Worm (Caenorhabditis elegans) whole organism, mixed stage, embryonic: Measurements from ENCODE around the gene frpr-21.
A peak's percentile ranks its signal among the peaks of the same experiment; 100 is the strongest.

ENCODE experiments used
- M03D4.4 ChIP-seq: sonication (generic microtip); optimal IDR thresholded peaks from 2 replicates; lab custom pipeline; 2017; ENCODE audit warnings: mild to moderate bottlenecking, missing genetic modification characterization, missing compliant biosample characterization
- blmp-1 ChIP-seq: fragments of 150-350 bp; optimal IDR thresholded peaks from 2 replicates; lab custom pipeline; 2014; ENCODE audit warnings: missing biosample characterization, missing genetic modification characterization
- ceh-39 ChIP-seq: fragments of 150-350 bp; optimal IDR thresholded peaks from 2 replicates; lab custom pipeline; 2014; ENCODE audit warnings: missing biosample characterization, missing genetic modification characterization
- ceh-43 ChIP-seq: fragments of 200-800 bp; sonication (Bioruptor generic); optimal IDR thresholded peaks from 2 replicates; lab custom pipeline; 2018; ENCODE audit warnings: mild to moderate bottlenecking, missing genetic modification characterization, moderate library complexity, missing compliant biosample characterization
- ceh-83 ChIP-seq: fragments of 200-800 bp; sonication (Bioruptor generic); optimal IDR thresholded peaks from 2 replicates; lab custom pipeline; 2018; ENCODE audit warnings: mild to moderate bottlenecking, missing genetic modification characterization, missing compliant biosample characterization
- ces-1 ChIP-seq: fragments of 150-350 bp; optimal IDR thresholded peaks from 2 replicates; lab custom pipeline; 2014; ENCODE audit warnings: missing biosample characterization, missing genetic modification reagents, missing genetic modification characterization
- cnd-1 ChIP-seq: fragments of 200-800 bp; sonication (Bioruptor generic); optimal IDR thresholded peaks from 2 replicates; lab custom pipeline; 2018; ENCODE audit warnings: mild to moderate bottlenecking, missing genetic modification characterization, missing compliant biosample characterization
- drap-1 ChIP-seq: fragments of 200-800 bp; sonication (Bioruptor generic); optimal IDR thresholded peaks from 3 replicates; lab custom pipeline; 2018; ENCODE audit warnings: mild to moderate bottlenecking, missing genetic modification characterization, missing compliant biosample characterization
- elt-3 ChIP-seq: fragments of 150-350 bp; optimal IDR thresholded peaks from 2 replicates; lab custom pipeline; 2014; ENCODE audit warnings: missing biosample characterization, missing genetic modification characterization
- flh-1 ChIP-seq: fragments of 200-800 bp; sonication (Bioruptor generic); optimal IDR thresholded peaks from 2 replicates; lab custom pipeline; 2018; ENCODE audit warnings: mild to moderate bottlenecking, missing genetic modification characterization, moderate library complexity, missing compliant biosample characterization
- ham-2 ChIP-seq: fragments of 200-800 bp; sonication (Bioruptor generic); optimal IDR thresholded peaks from 2 replicates; lab custom pipeline; 2018; ENCODE audit warnings: mild to moderate bottlenecking, missing genetic modification characterization, missing compliant biosample characterization
- hlh-1 ChIP-seq: fragments of 150-350 bp; optimal IDR thresholded peaks from 2 replicates; lab custom pipeline; 2014; ENCODE audit warnings: missing biosample characterization, missing genetic modification reagents, missing genetic modification characterization
- lin-13 ChIP-seq: fragments of 150-350 bp; optimal IDR thresholded peaks from 2 replicates; lab custom pipeline; 2014; ENCODE audit warnings: missing biosample characterization, missing genetic modification characterization
- lsy-2 ChIP-seq: fragments of 150-350 bp; optimal IDR thresholded peaks from 2 replicates; lab custom pipeline; 2014; ENCODE audit warnings: missing biosample characterization, missing genetic modification characterization
- mab-5 ChIP-seq: fragments of 150-350 bp; optimal IDR thresholded peaks from 2 replicates; lab custom pipeline; 2014; ENCODE audit warnings: missing biosample characterization, missing genetic modification characterization
- mep-1 ChIP-seq: fragments of 150-350 bp; optimal IDR thresholded peaks from 2 replicates; lab custom pipeline; 2017; ENCODE audit warnings: missing biosample characterization, missing genetic modification reagents, missing genetic modification characterization, inconsistent platforms
- mls-2 ChIP-seq: sonication (generic microtip); optimal IDR thresholded peaks from 2 replicates; lab custom pipeline; 2016; ENCODE audit warnings: mild to moderate bottlenecking, missing genetic modification characterization, moderate library complexity, missing compliant biosample characterization
- nhr-2 ChIP-seq: fragments of 150-350 bp; optimal IDR thresholded peaks from 2 replicates; lab custom pipeline; 2014; ENCODE audit warnings: missing biosample characterization, missing genetic modification characterization
- nhr-237 ChIP-seq: fragments of 150-350 bp; optimal IDR thresholded peaks from 2 replicates; lab custom pipeline; 2014; ENCODE audit warnings: missing biosample characterization, missing genetic modification characterization
- nhr-28 ChIP-seq: fragments of 150-350 bp; optimal IDR thresholded peaks from 2 replicates; lab custom pipeline; 2014; ENCODE audit warnings: missing biosample characterization, missing genetic modification characterization
- nhr-76 ChIP-seq: sonication (generic microtip); optimal IDR thresholded peaks from 2 replicates; lab custom pipeline; 2017; ENCODE audit warnings: missing biosample characterization, missing genetic modification characterization
- pha-4 ChIP-seq: fragments of 150-350 bp; optimal IDR thresholded peaks from 2 replicates; lab custom pipeline; 2018; ENCODE audit warnings: missing biosample characterization, missing genetic modification reagents, missing genetic modification characterization
- sem-2 ChIP-seq: fragments of 200-800 bp; sonication (Bioruptor generic); optimal IDR thresholded peaks from 2 replicates; lab custom pipeline; 2018; ENCODE audit warnings: mild to moderate bottlenecking, missing genetic modification characterization, missing compliant biosample characterization
- snpc-4 ChIP-seq: fragments of 150-350 bp; optimal IDR thresholded peaks from 2 replicates; lab custom pipeline; 2014; ENCODE audit warnings: missing biosample characterization, missing genetic modification characterization
- sptf-1 ChIP-seq: sonication (generic microtip); optimal IDR thresholded peaks from 2 replicates; lab custom pipeline; 2017; ENCODE audit warnings: mild to moderate bottlenecking, missing genetic modification characterization, moderate library complexity, missing compliant biosample characterization
- tbx-8 ChIP-seq: fragments of 200-800 bp; sonication (Bioruptor generic); optimal IDR thresholded peaks from 2 replicates; lab custom pipeline; 2018; ENCODE audit warnings: mild to moderate bottlenecking, missing genetic modification characterization, moderate library complexity, missing compliant biosample characterization
- unc-120 ChIP-seq: sonication (generic microtip); optimal IDR thresholded peaks from 2 replicates; lab custom pipeline; 2017; ENCODE audit warnings: missing genetic modification characterization, missing compliant biosample characterization; ENCODE audit not compliant: poor library complexity, severe bottlenecking
- unc-62 ChIP-seq: fragments of 150-350 bp; optimal IDR thresholded peaks from 2 replicates; lab custom pipeline; 2014; ENCODE audit warnings: missing biosample characterization, missing genetic modification reagents, missing genetic modification characterization
- zip-8 ChIP-seq: fragments of 150-350 bp; optimal IDR thresholded peaks from 2 replicates; lab custom pipeline; 2014; ENCODE audit warnings: missing biosample characterization, missing genetic modification characterization
- ztf-11 ChIP-seq: fragments of 150-350 bp; optimal IDR thresholded peaks from 2 replicates; lab custom pipeline; 2014; ENCODE audit warnings: missing biosample characterization, missing genetic modification characterization

The frpr-21 gene

DNA sequence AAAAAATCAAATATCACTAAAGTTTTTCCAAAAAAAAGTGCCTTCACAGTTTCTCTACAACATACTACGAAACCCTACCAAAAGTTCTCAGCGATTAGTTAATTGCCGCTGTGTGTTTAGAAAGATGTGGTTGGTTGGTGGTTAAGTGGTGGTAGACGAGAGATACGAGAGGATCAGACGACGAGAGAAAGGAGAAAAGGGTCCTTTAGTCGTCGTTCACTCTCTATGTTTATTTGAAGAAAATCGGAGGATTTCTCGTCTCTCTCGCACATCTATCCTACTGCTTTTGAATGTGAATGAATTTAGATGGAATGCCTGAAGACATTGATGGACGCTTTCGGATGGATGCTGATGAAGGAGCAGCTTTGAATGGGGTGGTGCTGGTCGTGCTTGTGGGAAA is 51.0 kb downstream of the frpr-21 start:
- TF ChIP-seq ztf-11 (tag; lab: Kevin White, UChicago) (no peak), nhr-237 (no peak), pha-4 (tag; lab: Kevin White, UChicago) (no peak), unc-120 (peak; percentile 14), ham-2 (no peak), sem-2 (GFP tag; lab: Kevin White, UChicago) (no peak), nhr-28 (tag; lab: Kevin White, UChicago) (no peak), cnd-1 (tag; lab: Kevin White, UChicago) (no peak), lin-13 (tag; lab: Kevin White, UChicago) (no peak), mep-1 (tag; lab: Kevin White, UChicago) (no peak), mab-5 (peak; percentile 18), blmp-1 (tag; lab: Kevin White, UChicago) (no peak), ceh-39 (tag; lab: Kevin White, UChicago) (no peak), drap-1 (GFP tag; lab: Kevin White, UChicago) (no peak), flh-1 (GFP tag; lab: Kevin White, UChicago) (no peak), mls-2 (no peak), zip-8 (no peak), lsy-2 (tag; lab: Kevin White, UChicago) (no peak), snpc-4 (tag; lab: Kevin White, UChicago) (no peak), unc-62 (GFP tag; lab: Kevin White, UChicago) (no peak), M03D4.4 (tag; lab: Kevin White, UChicago) (no peak), ceh-83 (GFP tag; lab: Kevin White, UChicago) (no peak), sptf-1 (tag; lab: Kevin White, UChicago) (no peak), ceh-43 (GFP tag; lab: Kevin White, UChicago) (no peak), hlh-1 (tag; lab: Kevin White, UChicago) (peak; percentile 36), elt-3 (tag; lab: Kevin White, UChicago) (no peak), nhr-76 (tag; lab: Kevin White, UChicago) (no peak), ces-1 (GFP tag; lab: Kevin White, UChicago) (peak; percentile 71), nhr-2 (no peak), tbx-8 (no peak)

DNA sequence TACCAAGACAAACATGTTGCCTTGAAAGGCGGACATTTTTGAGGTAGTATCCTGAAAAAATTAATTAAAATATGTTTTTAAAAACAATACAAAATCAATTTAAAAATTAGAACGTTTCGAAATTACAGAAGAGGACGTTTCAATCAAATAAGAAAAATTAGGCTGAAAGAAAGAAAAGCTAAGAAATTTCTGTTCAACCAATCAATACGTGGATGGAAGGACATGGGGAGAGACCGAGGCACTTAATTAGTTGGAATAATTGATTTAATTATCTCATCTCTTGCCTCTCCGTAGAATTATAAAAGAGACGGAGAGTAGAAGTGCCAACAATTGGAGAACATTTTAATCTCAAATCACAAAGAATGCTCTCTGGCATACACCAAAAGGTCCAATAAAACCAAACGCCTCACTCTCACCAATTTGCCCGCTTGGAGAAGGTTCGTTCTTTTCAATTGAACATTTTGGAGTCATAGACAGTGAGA is 52.3 kb downstream of the frpr-21 start, which contains the start of gene ceh-58:
ceh-58 (minus strand) TSS at position 51 of the 482 bp plus-strand sequence.
- TF ChIP-seq ceh-43 (GFP tag; lab: Kevin White, UChicago) (peak; percentile 53), sem-2 (GFP tag; lab: Kevin White, UChicago) (no peak), ces-1 (GFP tag; lab: Kevin White, UChicago) (peak; percentile 98)
- TF ChIP-seq, all 35 proteins: peak for 2
